Fruit fly (Drosophila melanogaster): ENCODE data around the gene CG5078.

The CG5078 gene

dm6 chr3L:20508136-20508635 lies 2.4 kb downstream of the CG5078 start (continued):
- TF ChIP-seq cas (GFP tag; IDR thresholded peaks at IDR 0.05) (peak; percentile 92), gce (GFP tag; IDR thresholded peaks at IDR 0.05) (peak; percentile 73; the same call in 1 of the 3 replicates), Xrp1 (GFP tag; IDR thresholded peaks at IDR 0.05) (peak; percentile 94), stc (GFP tag; IDR thresholded peaks at IDR 0.05) (peak; percentile 90), CG32767 (GFP tag; IDR thresholded peaks at IDR 0.05) (peak; percentile 82), kay (GFP tag; optimal IDR thresholded peaks at IDR 0.05) (peak; percentile 95), Awh (GFP tag; IDR thresholded peaks at IDR 0.05) (peak; percentile 82), ftz-f1 (GFP tag; optimal IDR thresholded peaks at IDR 0.05) (peak; percentile 60), CG1603 (tag; optimal IDR thresholded peaks at IDR 0.05) (peak; percentile 80), CG7372 (GFP tag; IDR thresholded peaks at IDR 0.05) (peak; percentile 95), CG34376 (GFP tag; optimal IDR thresholded peaks at IDR 0.05) (peak; percentile 96), gcm (GFP tag; optimal IDR thresholded peaks at IDR 0.05) (peak; percentile 68), row (GFP tag; IDR thresholded peaks at IDR 0.05) (peak; percentile 97), btn (GFP tag; optimal IDR thresholded peaks at IDR 0.05) (peak; percentile 21), psq (GFP tag; optimal IDR thresholded peaks at IDR 0.05) (peak; percentile 57), jigr1 (GFP tag; IDR thresholded peaks at IDR 0.05) (peak; percentile 85; the same call in 2 of the 3 replicates), CG10979 (tag; optimal IDR thresholded peaks at IDR 0.05) (peak; percentile 88), mam (GFP tag; optimal IDR thresholded peaks at IDR 0.05) (peak; percentile 97), HmgD (GFP tag; optimal IDR thresholded peaks at IDR 0.05) (peak; percentile 81), scrt (GFP tag; optimal IDR thresholded peaks at IDR 0.05) (peak; percentile 84), CG1792 (GFP tag; optimal IDR thresholded peaks at IDR 0.05) (peak; percentile 89), CG31224 (GFP tag; IDR thresholded peaks at IDR 0.05) (peak; percentile 92), CG8944 (GFP tag; optimal IDR thresholded peaks at IDR 0.05) (peak; percentile 88), chinmo (GFP tag; IDR thresholded peaks at IDR 0.05; ENCODE audit: partially characterized antibody) (0 out of 4 replicates have a peak, but pooled peaks have one; percentile 38), CG14710 (tag; optimal IDR thresholded peaks at IDR 0.05) (peak; percentile 83), sd (tag; optimal IDR thresholded peaks at IDR 0.05) (peak; percentile 92), CG2116 (GFP tag; optimal IDR thresholded peaks at IDR 0.05) (peak; percentile 53), CG9215 (GFP tag; IDR thresholded peaks at IDR 0.05) (peak; percentile 97), CG1647 (GFP tag; optimal IDR thresholded peaks at IDR 0.05) (peak; percentile 92), CG6683 (GFP tag; optimal IDR thresholded peaks at IDR 0.05) (peak; percentile 89), peb (GFP tag; IDR thresholded peaks at IDR 0.05) (peak; percentile 83), CTCF (GFP tag; optimal IDR thresholded peaks at IDR 0.05) (peak; percentile 34), CG32772 (GFP tag; IDR thresholded peaks at IDR 0.05) (peak; percentile 92), CG30403 (GFP tag; optimal IDR thresholded peaks at IDR 0.05) (peak; percentile 95), CG12942 (GFP tag; optimal IDR thresholded peaks at IDR 0.05) (peak; percentile 82), Ptx1 (GFP tag; IDR thresholded peaks at IDR 0.05) (peak; percentile 95), hbn (GFP tag; IDR thresholded peaks at IDR 0.05; ENCODE audit: partially characterized antibody) (peak; percentile 42; the same call in 1 of the 2 replicates), Trl (optimal IDR thresholded peaks at IDR 0.05) (peak; percentile 65 to 88), Trl (GFP tag; optimal IDR thresholded peaks at IDR 0.05) (peak; percentile 85), Atf6 (GFP tag; IDR thresholded peaks at IDR 0.05) (peak; percentile 95), pum (GFP tag; optimal IDR thresholded peaks at IDR 0.05) (peak; percentile 89), sr (GFP tag; IDR thresholded peaks at IDR 0.05) (no peak; the same call in 1 of the 3 replicates), C15 (GFP tag; IDR thresholded peaks at IDR 0.05) (peak; percentile 92), CG6272 (GFP tag; IDR thresholded peaks at IDR 0.05) (peak; percentile 93), CG2199 (GFP tag; IDR thresholded peaks at IDR 0.05) (peak; percentile 84; the same call in 2 of the 3 replicates), sqz (GFP tag; optimal IDR thresholded peaks at IDR 0.05) (peak; percentile 65), NfI (GFP tag; optimal IDR thresholded peaks at IDR 0.05) (peak; percentile 92), GATAe (GFP tag; conservative IDR thresholded peaks at IDR 0.05) (peak; percentile 88), CG31365 (tag; optimal IDR thresholded peaks at IDR 0.05) (peak; percentile 78), Poxn (GFP tag; IDR thresholded peaks at IDR 0.05) (peak; percentile 88), Dad (GFP tag; optimal IDR thresholded peaks at IDR 0.05) (peak; percentile 85), Hmr (GFP tag; optimal IDR thresholded peaks at IDR 0.05) (peak; percentile 97)
